Worm (Caenorhabditis elegans) whole organism, L1 larva: ENCODE data around the gene bre-1.

Source experiments
- aly-2 ChIP-seq: fragments of 150-350 bp; optimal IDR thresholded peaks from 2 replicates; lab custom pipeline; 2014; ENCODE audit warnings: missing biosample characterization, missing genetic modification characterization
- ama-1 ChIP-seq: fragments of 150-350 bp; optimal IDR thresholded peaks from 2 replicates; lab custom pipeline; 2014
- efl-1 ChIP-seq, 4 experiments: fragments of 150-350 bp; optimal IDR thresholded peaks in 3 of 4; peaks in 1 of 4; 1 replicate in 1 of 4; 2 replicates in 3 of 4; lab custom pipeline; 2014; ENCODE audit warnings: missing biosample characterization in 2 of 4, missing genetic modification characterization in 2 of 4, missing genetic modification reagents in 2 of 4
- elt-3 ChIP-seq, 6 experiments: fragments of 150-350 bp in 1 of 6; sonication (generic microtip); optimal IDR thresholded peaks; 2 replicates each; lab custom pipeline; 2017 to 2018; ENCODE audit warnings: missing biosample characterization in 6 of 6, missing genetic modification characterization in 6 of 6, inconsistent platforms in 1 of 6
- lsy-2 ChIP-seq, 2 experiments: fragments of 150-350 bp; optimal IDR thresholded peaks; 2 replicates each; lab custom pipeline; 2014; ENCODE audit warnings: missing biosample characterization in 2 of 2, missing genetic modification characterization in 2 of 2
- mef-2 ChIP-seq: fragments of 150-350 bp; optimal IDR thresholded peaks from 2 replicates; lab custom pipeline; 2014; ENCODE audit warnings: missing biosample characterization, missing genetic modification characterization
- nhr-11 ChIP-seq: fragments of 150-350 bp; optimal IDR thresholded peaks from 2 replicates; lab custom pipeline; 2014; ENCODE audit warnings: missing biosample characterization, missing genetic modification characterization
- sup-37 ChIP-seq: fragments of 200-800 bp; sonication (Bioruptor generic); optimal IDR thresholded peaks from 2 replicates; lab custom pipeline; 2018; ENCODE audit warnings: mild to moderate bottlenecking, missing genetic modification characterization, missing compliant biosample characterization

DNA sequence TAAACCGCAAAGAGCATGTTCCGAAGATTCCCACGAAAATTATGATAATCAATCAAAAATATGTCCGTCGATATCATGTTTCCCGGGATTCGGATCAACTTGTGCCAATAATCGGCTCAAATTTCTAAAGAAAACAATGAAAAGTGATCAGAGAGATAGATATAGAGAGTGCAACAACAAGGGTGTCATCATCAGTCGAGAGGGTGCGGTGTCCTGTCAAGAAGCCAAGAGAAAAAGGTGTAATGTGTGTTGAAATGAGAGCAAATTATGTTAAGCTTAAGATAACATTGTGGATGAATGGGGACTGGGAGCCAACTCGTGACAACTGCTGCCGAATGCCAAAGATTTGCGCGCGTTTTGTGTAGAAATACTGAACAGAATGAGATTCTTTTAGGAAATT, 20.9 kb downstream of the bre-1 start:
- no peak for TF ChIP-seq elt-3 (tag; optimal IDR thresholded peaks at IDR 0.05; lab: Kevin White, UChicago)
- TF ChIP-seq mef-2 (tag; lab: Kevin White, UChicago) = no peak
- TF ChIP-seq ama-1 (lab: Kevin White, UChicago) = no peak
- no peak for TF ChIP-seq nhr-11 (tag; lab: Kevin White, UChicago)
- TF ChIP-seq sup-37 (GFP tag; lab: Kevin White, UChicago) = no peak
- TF ChIP-seq lsy-2 (tag; optimal IDR thresholded peaks at IDR 0.05; lab: Kevin White, UChicago) = no peak
- TF ChIP-seq efl-1 (optimal IDR thresholded peaks at IDR 0.05; lab: Kevin White, UChicago) = no peak
- TF ChIP-seq efl-1 (GFP tag; optimal IDR thresholded peaks at IDR 0.05 in 1 of 2; lab: Kevin White, UChicago) = no peak
- no peak for TF ChIP-seq aly-2
